Worm (Caenorhabditis elegans) whole organism, mixed stage, embryonic: ENCODE results near the gene unc-17.

Experiments
- elt-1 ChIP-seq: sonication (generic microtip); optimal IDR thresholded peaks from 2 replicates; lab custom pipeline; 2017; ENCODE audit warnings: missing genetic modification characterization, mild to moderate bottlenecking, missing compliant biosample characterization, antibody characterized with exemption, moderate library complexity, borderline replicate concordance; ENCODE audit not compliant: insufficient read depth
- lsy-2 ChIP-seq: fragments of 150-350 bp; optimal IDR thresholded peaks from 2 replicates; lab custom pipeline; 2014; ENCODE audit warnings: missing biosample characterization, missing genetic modification characterization
- nhr-76 ChIP-seq: sonication (generic microtip); optimal IDR thresholded peaks from 2 replicates; lab custom pipeline; 2017; ENCODE audit warnings: missing biosample characterization, missing genetic modification characterization

DNA sequence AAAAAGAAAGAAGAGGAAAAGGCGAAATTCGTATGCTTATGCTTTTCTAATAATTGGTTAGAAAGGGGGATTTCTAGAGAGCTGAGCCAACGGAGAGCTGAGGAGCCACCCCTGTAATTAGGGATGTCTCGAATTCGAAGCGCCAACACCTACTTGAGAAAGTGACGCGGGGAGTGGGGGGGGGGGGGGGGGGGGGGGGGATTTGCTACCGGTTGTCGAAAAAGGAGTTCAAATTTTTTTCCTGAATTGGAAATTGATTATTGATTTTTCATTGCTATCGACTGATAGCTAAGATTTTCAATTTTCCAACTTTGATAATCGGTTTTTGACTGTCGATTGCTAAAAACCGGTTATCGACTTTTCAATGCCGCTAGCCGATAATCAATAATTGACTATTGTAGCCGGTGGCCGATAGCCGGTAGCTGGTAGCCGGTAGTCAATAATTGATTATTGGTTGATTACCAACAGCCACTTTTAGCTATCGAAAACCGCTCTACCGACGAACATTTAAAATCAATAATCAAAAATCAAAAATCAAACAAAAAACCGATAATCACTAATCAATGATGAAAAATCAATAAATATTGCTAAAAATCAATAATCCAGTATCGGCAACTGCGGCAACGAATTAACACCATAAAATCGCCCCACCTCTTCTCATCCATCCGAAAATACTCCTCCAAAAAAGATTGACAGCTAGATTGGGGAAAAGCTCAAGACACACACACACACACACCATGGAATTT is 4.6 kb upstream of the unc-17 start:
- no peak for TF ChIP-seq lsy-2
- TF ChIP-seq elt-1 (tag; lab: Kevin White, UChicago): no peak
- TF ChIP-seq nhr-76 (tag; lab: Kevin White, UChicago): no peak
